In the genomic region with DNA sequence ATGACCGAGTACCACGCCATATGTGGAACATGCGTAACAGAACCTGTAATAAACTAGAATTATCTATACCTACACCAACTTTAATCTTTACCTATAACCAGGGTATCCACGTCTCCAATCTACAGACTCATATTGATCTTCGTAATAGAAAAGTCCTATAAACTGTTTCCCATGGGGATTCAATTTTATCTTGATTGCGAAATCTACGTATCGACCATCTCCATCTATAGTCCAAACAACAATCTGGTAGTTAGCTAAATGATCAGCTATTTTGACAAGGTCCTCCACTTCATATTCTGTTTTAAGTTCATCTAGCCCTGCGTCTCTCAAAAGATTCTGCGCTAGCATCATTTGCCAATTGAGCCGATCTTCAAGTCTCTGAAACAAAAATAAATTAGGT, we compare ENCODE assay signal across 2 worm cellular contexts.
TF ChIP-seq lines count a peak whose summit lies in the region.

No protein-coding gene starts in this region.

TF ChIP-seq in whole organism, L1 larva, 84 proteins besides CTCF, POLR2A, EP300 and RAD21 (continued from another document):
- TF ChIP-seq isw-1 (GFP tag; IDR thresholded peaks at IDR 0.05; lab: Robert Waterston, UW) = no peak
- TF ChIP-seq lin-35 (GFP tag; optimal IDR thresholded peaks at IDR 0.05; lab: Kevin White, UChicago) = no peak
- no peak for TF ChIP-seq pqm-1 (tag; optimal IDR thresholded peaks at IDR 0.05; lab: Kevin White, UChicago)
- TF ChIP-seq mef-2 (tag; optimal IDR thresholded peaks at IDR 0.05; lab: Kevin White, UChicago) = no peak
- TF ChIP-seq elt-3 (tag; optimal IDR thresholded peaks at IDR 0.05; lab: Kevin White, UChicago) = no peak
- no peak for TF ChIP-seq nhr-11 (tag; optimal IDR thresholded peaks at IDR 0.05; lab: Kevin White, UChicago)
- TF ChIP-seq hpl-2 (GFP tag; optimal IDR thresholded peaks at IDR 0.05; lab: Kevin White, UChicago) = no peak
- no peak for TF ChIP-seq hlh-17 (GFP tag; optimal IDR thresholded peaks at IDR 0.05; lab: Kevin White, UChicago; ENCODE audit: borderline replicate concordance)
- peak; percentile 38 for TF ChIP-seq rnt-1 (tag; optimal IDR thresholded peaks at IDR 0.05; lab: Kevin White, UChicago)
- TF ChIP-seq fkh-4 (tag; optimal IDR thresholded peaks at IDR 0.05; lab: Kevin White, UChicago; ENCODE audit: borderline replicate concordance) = no peak
- TF ChIP-seq pag-3 (tag; optimal IDR thresholded peaks at IDR 0.05; lab: Kevin White, UChicago; ENCODE audit: borderline replicate concordance, insufficient read depth) = no peak
- no peak for TF ChIP-seq ceh-63 (GFP tag; optimal IDR thresholded peaks at IDR 0.05; lab: Kevin White, UChicago)
- no peak for TF ChIP-seq fkh-8 (tag; optimal IDR thresholded peaks at IDR 0.05; lab: Kevin White, UChicago)
- no peak for TF ChIP-seq swsn-7 (tag; optimal IDR thresholded peaks at IDR 0.05; lab: Kevin White, UChicago)
- peak; percentile 19 for TF ChIP-seq zip-4 (GFP tag; optimal IDR thresholded peaks at IDR 0.05; lab: Kevin White, UChicago)
- TF ChIP-seq C04F5.9 (tag; optimal IDR thresholded peaks at IDR 0.05; lab: Kevin White, UChicago) = no peak
- no peak for TF ChIP-seq ceh-90 (tag; optimal IDR thresholded peaks at IDR 0.05; lab: Kevin White, UChicago)
- no peak for TF ChIP-seq vab-15 (tag; optimal IDR thresholded peaks at IDR 0.05; lab: Kevin White, UChicago)
- no peak for TF ChIP-seq jun-1 (tag; optimal IDR thresholded peaks at IDR 0.05; lab: Kevin White, UChicago)
- no peak for TF ChIP-seq mdl-1 (tag; optimal IDR thresholded peaks at IDR 0.05; lab: Kevin White, UChicago)
- TF ChIP-seq blmp-1 (tag; optimal IDR thresholded peaks at IDR 0.05; lab: Kevin White, UChicago) = no peak
- no peak for TF ChIP-seq snpc-4 (tag; optimal IDR thresholded peaks at IDR 0.05; lab: Kevin White, UChicago)
- TF ChIP-seq aly-2 (tag; optimal IDR thresholded peaks at IDR 0.05; lab: Kevin White, UChicago) = no peak
- TF ChIP-seq mep-1 (tag; optimal IDR thresholded peaks at IDR 0.05; lab: Kevin White, UChicago) = no peak
- no peak for TF ChIP-seq C34B4.2 (tag; optimal IDR thresholded peaks at IDR 0.05; lab: Kevin White, UChicago)
- no peak for TF ChIP-seq aha-1 (tag; optimal IDR thresholded peaks at IDR 0.05; lab: Kevin White, UChicago)
- no peak for TF ChIP-seq ztf-4 (tag; optimal IDR thresholded peaks at IDR 0.05; lab: Kevin White, UChicago)
- no peak for TF ChIP-seq egl-13 (tag; optimal IDR thresholded peaks at IDR 0.05; lab: Kevin White, UChicago)
- no peak for TF ChIP-seq zag-1 (tag; optimal IDR thresholded peaks at IDR 0.05; lab: Kevin White, UChicago)
- TF ChIP-seq sptf-1 (tag; optimal IDR thresholded peaks at IDR 0.05; lab: Kevin White, UChicago) = no peak
- no peak for TF ChIP-seq fkh-10 (GFP tag; optimal IDR thresholded peaks at IDR 0.05; lab: Kevin White, UChicago)
- no peak for TF ChIP-seq mab-9 (GFP tag; IDR thresholded peaks at IDR 0.05; lab: Robert Waterston, UW)
- peak; percentile 13 to 15 for TF ChIP-seq lsy-2 (tag; optimal IDR thresholded peaks at IDR 0.05; lab: Kevin White, UChicago)
- TF ChIP-seq Y116A8C.19 (tag; optimal IDR thresholded peaks at IDR 0.05; lab: Kevin White, UChicago; ENCODE audit: borderline replicate concordance) = no peak
- peak; percentile 21 for TF ChIP-seq snu-23 (GFP tag; optimal IDR thresholded peaks at IDR 0.05; lab: Kevin White, UChicago)
- TF ChIP-seq ets-5 (GFP tag; IDR thresholded peaks at IDR 0.05; lab: Robert Waterston, UW) = no peak
- TF ChIP-seq nhr-12 (tag; optimal IDR thresholded peaks at IDR 0.05; lab: Kevin White, UChicago) = no peak
- no peak for TF ChIP-seq unc-62 (GFP tag; optimal IDR thresholded peaks at IDR 0.05; lab: Kevin White, UChicago)
- TF ChIP-seq fos-1 (tag; optimal IDR thresholded peaks at IDR 0.05; lab: Kevin White, UChicago) = no peak
- TF ChIP-seq lin-39 (tag; optimal IDR thresholded peaks at IDR 0.05; lab: Kevin White, UChicago) = no peak
- TF ChIP-seq skn-1 (tag; optimal IDR thresholded peaks at IDR 0.05; lab: Kevin White, UChicago) = no peak
- no peak for TF ChIP-seq unc-86 (tag; optimal IDR thresholded peaks at IDR 0.05; lab: Kevin White, UChicago)
- no peak for TF ChIP-seq lir-3 (tag; optimal IDR thresholded peaks at IDR 0.05; lab: Kevin White, UChicago; ENCODE audit: poor library complexity)
- TF ChIP-seq unc-130 (tag; optimal IDR thresholded peaks at IDR 0.05; lab: Kevin White, UChicago) = no peak
- TF ChIP-seq efl-3 (GFP tag; optimal IDR thresholded peaks at IDR 0.05; lab: Kevin White, UChicago) = no peak
- TF ChIP-seq nhr-71 (tag; optimal IDR thresholded peaks at IDR 0.05; lab: Kevin White, UChicago) = peak; percentile 36
- peak; percentile 61 for TF ChIP-seq nhr-20 (tag; optimal IDR thresholded peaks at IDR 0.05; lab: Kevin White, UChicago)
- no peak for TF ChIP-seq sup-37 (GFP tag; optimal IDR thresholded peaks at IDR 0.05; lab: Kevin White, UChicago)
- TF ChIP-seq ceh-8 (GFP tag; optimal IDR thresholded peaks at IDR 0.05; lab: Kevin White, UChicago) = no peak

TF ChIP-seq in whole organism, L2 larva, 48 proteins besides CTCF, POLR2A, EP300 and RAD21 (continued from another document):
- TF ChIP-seq ceh-16 (tag; optimal IDR thresholded peaks at IDR 0.05; lab: Kevin White, UChicago) = peak; percentile 59
- no peak for TF ChIP-seq nhr-12 (tag; optimal IDR thresholded peaks at IDR 0.05; lab: Kevin White, UChicago)
